Worm (Caenorhabditis elegans): ENCODE results near the gene ptr-4.

ce11 chrX:6092533-6092932 lies 26.7 kb upstream of the ptr-4 start:
- TF ChIP-seq him-1 (tag; optimal IDR thresholded peaks at IDR 0.05) (no peak), dao-5 (tag; optimal IDR thresholded peaks at IDR 0.05) (no peak), W03F9.2 (tag; optimal IDR thresholded peaks at IDR 0.05) (no peak)

All from whole organism, L4/young adult.